Fruit fly (Drosophila melanogaster): Measurements from ENCODE around the gene Mst36Fa.

Mst36Fa gene

DNA sequence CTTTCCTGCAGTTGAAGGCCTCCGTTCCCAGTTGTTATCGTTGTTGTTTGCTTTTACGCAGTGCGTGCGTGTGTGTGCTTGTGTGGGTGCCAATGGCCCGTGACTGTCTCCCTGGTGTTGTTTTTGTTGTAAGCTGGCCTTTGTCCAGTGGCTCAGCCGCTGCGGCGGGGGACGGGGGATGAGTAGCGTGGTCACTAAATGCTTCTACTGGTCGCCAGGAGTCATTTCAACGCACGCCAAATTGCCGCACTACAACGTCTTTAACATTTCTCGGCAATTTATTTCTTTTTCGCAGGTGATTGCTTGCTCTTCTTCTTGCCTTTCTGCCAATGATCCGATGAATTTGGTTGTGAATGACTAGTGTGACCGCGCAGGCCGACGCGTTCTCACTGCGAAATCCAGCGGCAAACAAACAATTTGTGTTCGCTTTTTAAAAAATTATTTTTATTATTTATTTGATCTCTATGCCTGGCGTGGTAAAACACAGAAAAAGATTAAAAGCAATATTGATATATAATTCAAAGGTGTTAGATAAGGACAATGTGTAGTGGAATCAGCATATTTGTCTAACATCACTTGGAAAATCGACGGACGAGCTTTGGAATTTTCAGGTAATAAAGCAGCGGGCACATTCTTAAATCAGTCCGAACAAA, 31.6 kb upstream of the Mst36Fa start, which contains the start of the genes Faf2 and Grip71 (continued):
- TF ChIP-seq CG14667 (GFP tag; IDR thresholded peaks at IDR 0.05) = peak; percentile 95
- peak; percentile 37 for TF ChIP-seq ERR (GFP tag; optimal IDR thresholded peaks at IDR 0.05)
- peak; percentile 63 for TF ChIP-seq CrebB (tag; optimal IDR thresholded peaks at IDR 0.05)
- TF ChIP-seq slp2 (GFP tag; optimal IDR thresholded peaks at IDR 0.05) = peak; percentile 81
- peak; percentile 94 for TF ChIP-seq zen (tag; optimal IDR thresholded peaks at IDR 0.05)
- peak; percentile 96 for TF ChIP-seq gem (tag; optimal IDR thresholded peaks at IDR 0.05)
- peak; percentile 78 for TF ChIP-seq CG7786 (GFP tag; optimal IDR thresholded peaks at IDR 0.05)
- no peak for TF ChIP-seq hth (optimal IDR thresholded peaks at IDR 0.05)
- TF ChIP-seq CG34376 (GFP tag; optimal IDR thresholded peaks at IDR 0.05) = no peak
- TF ChIP-seq Hey (tag; optimal IDR thresholded peaks at IDR 0.05) = peak; percentile 23
- TF ChIP-seq CG33557 (GFP tag; optimal IDR thresholded peaks at IDR 0.05) = peak; percentile 66
- TF ChIP-seq Fer3 (tag; optimal IDR thresholded peaks at IDR 0.05) = peak; percentile 92
- TF ChIP-seq CG15073 (GFP tag; optimal IDR thresholded peaks at IDR 0.05) = peak; percentile 99
- peak; percentile 82 for TF ChIP-seq dimm (GFP tag; IDR thresholded peaks at IDR 0.05)
- TF ChIP-seq lmd (GFP tag; IDR thresholded peaks at IDR 0.05) = peak; percentile 95
- TF ChIP-seq row (GFP tag; IDR thresholded peaks at IDR 0.05) = peak; percentile 97
- TF ChIP-seq CG6854 (GFP tag; optimal IDR thresholded peaks at IDR 0.05) = no peak
- TF ChIP-seq CG6654 (GFP tag; optimal IDR thresholded peaks at IDR 0.05) = peak; percentile 35
- TF ChIP-seq CG11247 (GFP tag; IDR thresholded peaks at IDR 0.05) = peak; percentile 94
- no peak for TF ChIP-seq Kr (GFP tag; optimal IDR thresholded peaks at IDR 0.05)
- TF ChIP-seq tin (GFP tag; optimal IDR thresholded peaks at IDR 0.05) = peak; percentile 88
- TF ChIP-seq CG31365 (tag; optimal IDR thresholded peaks at IDR 0.05) = no peak
- peak; percentile 91 for TF ChIP-seq Lhr (GFP tag; optimal IDR thresholded peaks at IDR 0.05)
- TF ChIP-seq exex (tag; optimal IDR thresholded peaks at IDR 0.05) = no peak
- peak; percentile 63 for TF ChIP-seq mirr (GFP tag; optimal IDR thresholded peaks at IDR 0.05)
- TF ChIP-seq Hr78 (GFP tag; optimal IDR thresholded peaks at IDR 0.05) = peak in 1 of 2 experiments; percentile 64
- peak; percentile 94 for TF ChIP-seq CG4424 (GFP tag; optimal IDR thresholded peaks at IDR 0.05)
- peak; percentile 94 for TF ChIP-seq CG4730 (GFP tag; IDR thresholded peaks at IDR 0.05)
- peak; percentile 83 for TF ChIP-seq sd (tag; optimal IDR thresholded peaks at IDR 0.05)
- TF ChIP-seq CG10543 (GFP tag; optimal IDR thresholded peaks at IDR 0.05) = peak; percentile 84
- TF ChIP-seq gt (GFP tag; IDR thresholded peaks at IDR 0.05) = peak; percentile 92
- TF ChIP-seq CG14441 (GFP tag; IDR thresholded peaks at IDR 0.05) = peak; percentile 97
- peak; percentile 82 for TF ChIP-seq CHES-1-like (GFP tag; optimal IDR thresholded peaks at IDR 0.05)
- TF ChIP-seq knrl (GFP tag; IDR thresholded peaks at IDR 0.05; ENCODE audit: partially characterized antibody) = peak; percentile 66
- peak; percentile 94 for TF ChIP-seq CG17802 (tag; optimal IDR thresholded peaks at IDR 0.05)
- TF ChIP-seq disco-r (GFP tag; optimal IDR thresholded peaks at IDR 0.05) = peak; percentile 40
- no peak; the same call in 1 of the 2 replicates for TF ChIP-seq crol (GFP tag; IDR thresholded peaks at IDR 0.05)
- TF ChIP-seq CG9932 (GFP tag; IDR thresholded peaks at IDR 0.05) = peak; percentile 96
- TF ChIP-seq Hr39 (optimal IDR thresholded peaks at IDR 0.05) = no peak
- peak; percentile 85 for TF ChIP-seq ro (GFP tag; IDR thresholded peaks at IDR 0.05)
- TF ChIP-seq fd64A (GFP tag; optimal IDR thresholded peaks at IDR 0.05) = no peak
- TF ChIP-seq CG12391 (tag; optimal IDR thresholded peaks at IDR 0.05) = peak; percentile 94
- peak; percentile 81 for TF ChIP-seq Fer2 (tag; optimal IDR thresholded peaks at IDR 0.05)
- TF ChIP-seq CG17829 (tag; optimal IDR thresholded peaks at IDR 0.05) = peak; percentile 94
- peak; percentile 19 for TF ChIP-seq nau (GFP tag; optimal IDR thresholded peaks at IDR 0.05)
- peak; percentile 76 for TF ChIP-seq oc (tag; optimal IDR thresholded peaks at IDR 0.05)
- peak; percentile 84 for TF ChIP-seq CG11695 (GFP tag; IDR thresholded peaks at IDR 0.05)
- TF ChIP-seq Trl (optimal IDR thresholded peaks at IDR 0.05) = no peak
- peak; percentile 80 for TF ChIP-seq Trl (GFP tag; optimal IDR thresholded peaks at IDR 0.05)
- TF ChIP-seq Sox102F (GFP tag; optimal IDR thresholded peaks at IDR 0.05) = peak; percentile 93
- peak; percentile 75 for TF ChIP-seq CG3281 (GFP tag; optimal IDR thresholded peaks at IDR 0.05)

All from whole organism, embryonic.